Fruit fly (Drosophila melanogaster): Measurements from ENCODE around the gene Rheb.

The Rheb gene

dm6 chr3R:5554082-5554481, 14.6 kb upstream of the Rheb start, which contains the start of gene Pcmt (continued):
- TF ChIP-seq HmgZ (tag; optimal IDR thresholded peaks at IDR 0.05) (no peak), shn (GFP tag; optimal IDR thresholded peaks at IDR 0.05) (no peak), grau (tag; optimal IDR thresholded peaks at IDR 0.05) (no peak), CG11398 (GFP tag; optimal IDR thresholded peaks at IDR 0.05) (no peak), CG8281 (tag; optimal IDR thresholded peaks at IDR 0.05) (no peak), disco-r (GFP tag; optimal IDR thresholded peaks at IDR 0.05) (no peak), CG13424 (tag; optimal IDR thresholded peaks at IDR 0.05) (no peak), Sry-δ (GFP tag; optimal IDR thresholded peaks at IDR 0.05) (peak; percentile 70), Ptx1 (GFP tag; IDR thresholded peaks at IDR 0.05) (no peak), CG34376 (GFP tag; optimal IDR thresholded peaks at IDR 0.05) (no peak), CG30020 (tag; optimal IDR thresholded peaks at IDR 0.05) (peak; percentile 22), Scr (GFP tag; IDR thresholded peaks at IDR 0.05; ENCODE audit: partially characterized antibody) (peak; percentile 55; the same call in 1 of the 2 replicates), Hey (tag; optimal IDR thresholded peaks at IDR 0.05) (no peak), H2.0 (GFP tag; IDR thresholded peaks at IDR 0.05) (no peak), MESR4 (GFP tag; optimal IDR thresholded peaks at IDR 0.05) (peak; percentile 52), CG17802 (tag; optimal IDR thresholded peaks at IDR 0.05) (no peak), prd (optimal IDR thresholded peaks at IDR 0.05) (no peak), prd (GFP tag; IDR thresholded peaks at IDR 0.05) (no peak), CG13287 (GFP tag; IDR thresholded peaks at IDR 0.05; ENCODE audit: partially characterized antibody) (peak; percentile 25; the same call in 1 of the 2 replicates), CG10147 (GFP tag; optimal IDR thresholded peaks at IDR 0.05) (no peak), CG2120 (GFP tag; optimal IDR thresholded peaks at IDR 0.05) (no peak), unc-4 (GFP tag; IDR thresholded peaks at IDR 0.05; ENCODE audit: partially characterized antibody) (0 out of 2 replicates have a peak, but pooled peaks have one; percentile 32), zen (tag; optimal IDR thresholded peaks at IDR 0.05) (no peak), sna (GFP tag; IDR thresholded peaks at IDR 0.05; ENCODE audit: partially characterized antibody) (peak; percentile 32; the same call in 1 of the 2 replicates), CG8359 (GFP tag; optimal IDR thresholded peaks at IDR 0.05; ENCODE audit: borderline replicate concordance) (no peak), CG7372 (GFP tag; IDR thresholded peaks at IDR 0.05) (no peak), CG1024 (GFP tag; IDR thresholded peaks at IDR 0.05) (no peak), CG31224 (GFP tag; IDR thresholded peaks at IDR 0.05) (no peak), CG7357 (GFP tag; IDR thresholded peaks at IDR 0.05) (no peak), az2 (GFP tag; optimal IDR thresholded peaks at IDR 0.05) (no peak), CG13624 (GFP tag; optimal IDR thresholded peaks at IDR 0.05) (no peak), gro (GFP tag; optimal IDR thresholded peaks at IDR 0.05) (no peak), CG17186 (GFP tag; optimal IDR thresholded peaks at IDR 0.05) (no peak), HmgD (GFP tag; optimal IDR thresholded peaks at IDR 0.05) (no peak), Doc3 (GFP tag; IDR thresholded peaks at IDR 0.05; ENCODE audit: partially characterized antibody) (0 out of 3 replicates have a peak, but pooled peaks have one; percentile 50), chm (GFP tag; IDR thresholded peaks at IDR 0.05) (no peak), ftz-f1 (GFP tag; optimal IDR thresholded peaks at IDR 0.05) (no peak), usp (GFP tag; optimal IDR thresholded peaks at IDR 0.05) (no peak), Atf3 (GFP tag; optimal IDR thresholded peaks at IDR 0.05) (no peak), CG3407 (GFP tag; optimal IDR thresholded peaks at IDR 0.05) (no peak), pzg (GFP tag; optimal IDR thresholded peaks at IDR 0.05) (peak; percentile 31), trem (tag; optimal IDR thresholded peaks at IDR 0.05) (peak; percentile 30), Chrac-16 (GFP tag; optimal IDR thresholded peaks at IDR 0.05) (no peak), CG13296 (GFP tag; optimal IDR thresholded peaks at IDR 0.05) (no peak), CG18764 (GFP tag; optimal IDR thresholded peaks at IDR 0.05) (no peak), CG1602 (GFP tag; optimal IDR thresholded peaks at IDR 0.05) (no peak), NC2β (GFP tag; optimal IDR thresholded peaks at IDR 0.05) (no peak), exex (tag; optimal IDR thresholded peaks at IDR 0.05) (no peak), Opbp (GFP tag; IDR thresholded peaks at IDR 0.05; ENCODE audit: partially characterized antibody) (no peak; the same call in 2 of the 3 replicates), D (optimal IDR thresholded peaks at IDR 0.05) (no peak), D (GFP tag; optimal IDR thresholded peaks at IDR 0.05) (no peak), CG1792 (GFP tag; optimal IDR thresholded peaks at IDR 0.05) (no peak)
